Worm (Caenorhabditis elegans): Measurements from ENCODE around the gene oxi-1.

ce11 chrIII:10822494-10823113 is 35.5 kb upstream of the oxi-1 start:
- no peak for TF ChIP-seq ama-1 (optimal IDR thresholded peaks at IDR 0.05)
- no peak for TF ChIP-seq flt-1 (GFP tag; IDR thresholded peaks at IDR 0.05)
- TF ChIP-seq tbx-11 (GFP tag; IDR thresholded peaks at IDR 0.05), result no peak
- TF ChIP-seq ceh-13 (GFP tag; optimal IDR thresholded peaks at IDR 0.05), result no peak
- TF ChIP-seq hnd-1 (tag; optimal IDR thresholded peaks at IDR 0.05), result no peak
- TF ChIP-seq sea-1 (GFP tag; conservative IDR thresholded peaks at IDR 0.05), result no peak
- no peak for TF ChIP-seq F13C5.2 (tag; optimal IDR thresholded peaks at IDR 0.05)

Measured in whole organism, early embryonic.